Fruit fly (Drosophila melanogaster): ENCODE data around the gene Srp54k.
A peak's percentile ranks its signal among the peaks of the same experiment; 100 is the strongest.

The Srp54k gene

dm6 chr3L:5154917-5155613 is 2.6 kb downstream of the Srp54k start (continued):
- TF ChIP-seq CG7271 (tag; optimal IDR thresholded peaks at IDR 0.05) (no peak), CG31441 (GFP tag; IDR thresholded peaks at IDR 0.05) (no peak; the same call in none of the 2 replicates), CG16813 (GFP tag; IDR thresholded peaks at IDR 0.05; ENCODE audit: partially characterized antibody) (no peak), CG4854 (GFP tag; optimal IDR thresholded peaks at IDR 0.05) (peak; percentile 15), zen2 (GFP tag; IDR thresholded peaks at IDR 0.05; ENCODE audit: partially characterized antibody) (no peak), ac (GFP tag; optimal IDR thresholded peaks at IDR 0.05) (no peak), pfk (GFP tag; optimal IDR thresholded peaks at IDR 0.05) (no peak), bcd (GFP tag; optimal IDR thresholded peaks at IDR 0.05) (peak; percentile 73), trem (tag; optimal IDR thresholded peaks at IDR 0.05) (no peak), phol (tag; optimal IDR thresholded peaks at IDR 0.05) (no peak), Usf (GFP tag; optimal IDR thresholded peaks at IDR 0.05) (no peak), sima (GFP tag; optimal IDR thresholded peaks at IDR 0.05) (peak; percentile 7), CG14965 (GFP tag; optimal IDR thresholded peaks at IDR 0.05; ENCODE audit: borderline replicate concordance) (peak; percentile 35), CG10431 (GFP tag; optimal IDR thresholded peaks at IDR 0.05) (peak; percentile 1), CG10543 (GFP tag; optimal IDR thresholded peaks at IDR 0.05) (peak; percentile 66), Max (GFP tag; optimal IDR thresholded peaks at IDR 0.05) (no peak), E2f1 (GFP tag; IDR thresholded peaks at IDR 0.05) (peak; percentile 81), ash1 (GFP tag; optimal IDR thresholded peaks at IDR 0.05) (no peak), Hand (GFP tag; optimal IDR thresholded peaks at IDR 0.05) (peak; percentile 84), Taf1 (GFP tag; IDR thresholded peaks at IDR 0.05) (peak; percentile 78; the same call in 1 of the 2 replicates), CG6854 (GFP tag; optimal IDR thresholded peaks at IDR 0.05) (peak; percentile 77), CG30403 (GFP tag; optimal IDR thresholded peaks at IDR 0.05) (peak; percentile 81), Xrp1 (GFP tag; IDR thresholded peaks at IDR 0.05) (peak; percentile 87), ci (GFP tag; IDR thresholded peaks at IDR 0.05) (no peak), CG6791 (GFP tag; IDR thresholded peaks at IDR 0.05; ENCODE audit: partially characterized antibody) (no peak), CG15011 (GFP tag; optimal IDR thresholded peaks at IDR 0.05) (no peak), tx (GFP tag; optimal IDR thresholded peaks at IDR 0.05) (peak; percentile 64), Blimp-1 (GFP tag; optimal IDR thresholded peaks at IDR 0.05) (peak; percentile 74), lola (GFP tag; optimal IDR thresholded peaks at IDR 0.05) (no peak), toy (GFP tag; IDR thresholded peaks at IDR 0.05) (peak; percentile 59), Mrtf (GFP tag; IDR thresholded peaks at IDR 0.05) (no peak; the same call in 2 of the 3 replicates), TFAM (GFP tag; optimal IDR thresholded peaks at IDR 0.05) (no peak), CG2116 (GFP tag; optimal IDR thresholded peaks at IDR 0.05) (peak; percentile 5), Drgx (GFP tag; IDR thresholded peaks at IDR 0.05) (peak; percentile 63), CG5953 (GFP tag; IDR thresholded peaks at IDR 0.05) (peak; percentile 77), hb (GFP tag; IDR thresholded peaks at IDR 0.05; ENCODE audit: partially characterized antibody) (no peak), CG3726 (GFP tag; IDR thresholded peaks at IDR 0.05) (no peak), fu2 (GFP tag; optimal IDR thresholded peaks at IDR 0.05) (peak; percentile 67), nom (GFP tag; optimal IDR thresholded peaks at IDR 0.05) (peak; percentile 21), psq (GFP tag; optimal IDR thresholded peaks at IDR 0.05) (no peak), CG6765 (GFP tag; optimal IDR thresholded peaks at IDR 0.05) (peak; percentile 18), CG4617 (GFP tag; optimal IDR thresholded peaks at IDR 0.05; ENCODE audit: borderline replicate concordance) (peak; percentile 31), Poxn (GFP tag; IDR thresholded peaks at IDR 0.05) (peak; percentile 58; the same call in 1 of the 2 replicates), Awh (GFP tag; IDR thresholded peaks at IDR 0.05) (peak; percentile 79), Atf-2 (GFP tag; optimal IDR thresholded peaks at IDR 0.05) (peak; percentile 51), CG17802 (tag; optimal IDR thresholded peaks at IDR 0.05) (peak; percentile 32), CG9797 (GFP tag; optimal IDR thresholded peaks at IDR 0.05) (no peak), CG17612 (GFP tag; IDR thresholded peaks at IDR 0.05) (0 out of 2 replicates have a peak, but pooled peaks have one; percentile 10), pho (GFP tag; optimal IDR thresholded peaks at IDR 0.05) (peak; percentile 83)

All from whole organism, embryonic.